Fruit fly (Drosophila melanogaster): ENCODE measurements around the gene ERp44.

Gene ERp44

dm6 chrX:16331562-16332233 is 34.2 kb upstream of the ERp44 start (continued):
- TF ChIP-seq inv (GFP tag; IDR thresholded peaks at IDR 0.05; ENCODE audit: partially characterized antibody) (peak; percentile 77), CG10366 (GFP tag; IDR thresholded peaks at IDR 0.05) (no peak), CG5953 (GFP tag; IDR thresholded peaks at IDR 0.05) (no peak), z (GFP tag; IDR thresholded peaks at IDR 0.05) (no peak), shn (GFP tag; optimal IDR thresholded peaks at IDR 0.05) (no peak), HLH3B (GFP tag; IDR thresholded peaks at IDR 0.05) (no peak), CG18599 (GFP tag; optimal IDR thresholded peaks at IDR 0.05) (no peak), ato (GFP tag; IDR thresholded peaks at IDR 0.05; ENCODE audit: partially characterized antibody) (no peak; the same call in 1 of the 2 replicates), seq (GFP tag; IDR thresholded peaks at IDR 0.05) (no peak), Hand (GFP tag; optimal IDR thresholded peaks at IDR 0.05) (no peak), CG10543 (GFP tag; optimal IDR thresholded peaks at IDR 0.05) (no peak), Usf (GFP tag; optimal IDR thresholded peaks at IDR 0.05) (no peak), row (GFP tag; IDR thresholded peaks at IDR 0.05) (peak; percentile 85), CG8478 (optimal IDR thresholded peaks at IDR 0.05) (no peak), Drgx (GFP tag; IDR thresholded peaks at IDR 0.05) (no peak), BtbVII (GFP tag; optimal IDR thresholded peaks at IDR 0.05) (no peak), Adf1 (GFP tag; IDR thresholded peaks at IDR 0.05) (no peak), CG10321 (GFP tag; IDR thresholded peaks at IDR 0.05) (no peak), ERR (GFP tag; optimal IDR thresholded peaks at IDR 0.05) (no peak), Side (GFP tag; optimal IDR thresholded peaks at IDR 0.05) (no peak), wek (GFP tag; optimal IDR thresholded peaks at IDR 0.05) (peak; percentile 2), CG18619 (GFP tag; optimal IDR thresholded peaks at IDR 0.05) (no peak), peb (GFP tag; IDR thresholded peaks at IDR 0.05) (no peak), CG13894 (tag; optimal IDR thresholded peaks at IDR 0.05) (no peak), Nf-YA (GFP tag; IDR thresholded peaks at IDR 0.05) (no peak), CG5245 (GFP tag; optimal IDR thresholded peaks at IDR 0.05) (no peak), CG7928 (GFP tag; optimal IDR thresholded peaks at IDR 0.05) (no peak), pzg (GFP tag; optimal IDR thresholded peaks at IDR 0.05) (peak; percentile 58), CG13123 (GFP tag; optimal IDR thresholded peaks at IDR 0.05) (no peak), tin (GFP tag; optimal IDR thresholded peaks at IDR 0.05) (no peak), CG7271 (tag; optimal IDR thresholded peaks at IDR 0.05) (no peak), gt (GFP tag; IDR thresholded peaks at IDR 0.05) (no peak), ftz-f1 (GFP tag; optimal IDR thresholded peaks at IDR 0.05) (no peak), pfk (GFP tag; optimal IDR thresholded peaks at IDR 0.05) (peak; percentile 95), crol (GFP tag; IDR thresholded peaks at IDR 0.05) (no peak), Fer1 (GFP tag; optimal IDR thresholded peaks at IDR 0.05) (no peak), CG11723 (GFP tag; optimal IDR thresholded peaks at IDR 0.05) (no peak), CG10274 (GFP tag; optimal IDR thresholded peaks at IDR 0.05) (no peak), CG2889 (GFP tag; IDR thresholded peaks at IDR 0.05) (no peak), CG3847 (GFP tag; IDR thresholded peaks at IDR 0.05) (no peak), gcm (GFP tag; optimal IDR thresholded peaks at IDR 0.05) (no peak), Dref (GFP tag; IDR thresholded peaks at IDR 0.05) (peak; percentile 48), en (GFP tag; optimal IDR thresholded peaks at IDR 0.05) (no peak), CG10959 (GFP tag; IDR thresholded peaks at IDR 0.05) (no peak), nmo (GFP tag; optimal IDR thresholded peaks at IDR 0.05) (peak; percentile 11), sr (GFP tag; IDR thresholded peaks at IDR 0.05) (no peak), D (optimal IDR thresholded peaks at IDR 0.05) (peak; percentile 47), D (GFP tag; optimal IDR thresholded peaks at IDR 0.05) (no peak), Jarid2 (GFP tag; optimal IDR thresholded peaks at IDR 0.05) (no peak), YL-1 (GFP tag; optimal IDR thresholded peaks at IDR 0.05) (peak; percentile 9), Dbx (GFP tag; IDR thresholded peaks at IDR 0.05) (0 out of 3 replicates have a peak, but pooled peaks have one; percentile 19), slou (GFP tag; optimal IDR thresholded peaks at IDR 0.05) (no peak)

Data from whole organism, embryonic.